Fruit fly (Drosophila melanogaster): ENCODE results near the gene CG43784.

CG43784 gene

dm6 chrX:19964215-19964614 is 6.1 kb upstream of the CG43784 start (continued):
- TF ChIP-seq CG10543 (GFP tag; optimal IDR thresholded peaks at IDR 0.05) (peak; percentile 43), ind (GFP tag; optimal IDR thresholded peaks at IDR 0.05) (peak; percentile 1), CG9727 (GFP tag; optimal IDR thresholded peaks at IDR 0.05) (peak; percentile 21), CG12659 (GFP tag; optimal IDR thresholded peaks at IDR 0.05) (peak; percentile 23), CG42726 (GFP tag; IDR thresholded peaks at IDR 0.05; ENCODE audit: partially characterized antibody) (no peak), HHEX (GFP tag; optimal IDR thresholded peaks at IDR 0.05) (peak; percentile 14), CG12744 (GFP tag; optimal IDR thresholded peaks at IDR 0.05) (no peak), CG18476 (GFP tag; optimal IDR thresholded peaks at IDR 0.05) (no peak), odd (GFP tag; optimal IDR thresholded peaks at IDR 0.05) (peak; percentile 5), CG4617 (GFP tag; optimal IDR thresholded peaks at IDR 0.05; ENCODE audit: borderline replicate concordance) (no peak), Nf-YC (tag; optimal IDR thresholded peaks at IDR 0.05) (peak; percentile 14), lab (GFP tag; optimal IDR thresholded peaks at IDR 0.05) (peak; percentile 47), gem (tag; optimal IDR thresholded peaks at IDR 0.05) (peak; percentile 70), Ptx1 (GFP tag; IDR thresholded peaks at IDR 0.05) (peak; percentile 39; the same call in 1 of the 2 replicates), slbo (GFP tag; IDR thresholded peaks at IDR 0.05) (peak; percentile 71), CG1529 (GFP tag; optimal IDR thresholded peaks at IDR 0.05) (no peak), CG3838 (GFP tag; optimal IDR thresholded peaks at IDR 0.05) (no peak), chif (GFP tag; optimal IDR thresholded peaks at IDR 0.05) (peak; percentile 7 to 25), run (tag; optimal IDR thresholded peaks at IDR 0.05) (no peak), Dref (GFP tag; IDR thresholded peaks at IDR 0.05) (no peak), Ssrp (tag; optimal IDR thresholded peaks at IDR 0.05) (peak; percentile 27), MBD-R2 (GFP tag; IDR thresholded peaks at IDR 0.05) (no peak), Fer1 (GFP tag; optimal IDR thresholded peaks at IDR 0.05) (peak; percentile 26), lilli (GFP tag; optimal IDR thresholded peaks at IDR 0.05) (peak; percentile 50), CG3281 (GFP tag; optimal IDR thresholded peaks at IDR 0.05) (peak; percentile 32), CG10462 (GFP tag; optimal IDR thresholded peaks at IDR 0.05) (no peak), CG12155 (GFP tag; optimal IDR thresholded peaks at IDR 0.05) (peak; percentile 11), hkb (optimal IDR thresholded peaks at IDR 0.05) (no peak), hkb (GFP tag; IDR thresholded peaks at IDR 0.05) (no peak), CG7786 (GFP tag; optimal IDR thresholded peaks at IDR 0.05) (peak; percentile 0), pb (GFP tag; optimal IDR thresholded peaks at IDR 0.05) (no peak), CG3163 (GFP tag; optimal IDR thresholded peaks at IDR 0.05) (no peak), Taf1 (GFP tag; IDR thresholded peaks at IDR 0.05) (no peak), Hmr (GFP tag; optimal IDR thresholded peaks at IDR 0.05) (peak; percentile 45), CG8388 (GFP tag; optimal IDR thresholded peaks at IDR 0.05) (peak; percentile 16), unpg (GFP tag; optimal IDR thresholded peaks at IDR 0.05) (peak; percentile 53), CG32767 (GFP tag; IDR thresholded peaks at IDR 0.05) (peak; percentile 22; the same call in 1 of the 2 replicates), CG8924 (tag; optimal IDR thresholded peaks at IDR 0.05) (no peak), kay (GFP tag; optimal IDR thresholded peaks at IDR 0.05) (no peak), CG9215 (GFP tag; IDR thresholded peaks at IDR 0.05) (0 out of 2 replicates have a peak, but pooled peaks have one; percentile 27), CG1602 (GFP tag; optimal IDR thresholded peaks at IDR 0.05) (peak; percentile 33), CG9932 (GFP tag; IDR thresholded peaks at IDR 0.05) (peak; percentile 39), CG11696 (GFP tag; IDR thresholded peaks at IDR 0.05) (no peak), Nf-YB (GFP tag; optimal IDR thresholded peaks at IDR 0.05) (no peak), HLH3B (GFP tag; IDR thresholded peaks at IDR 0.05) (peak; percentile 18; the same call in 1 of the 2 replicates), HmgZ (tag; optimal IDR thresholded peaks at IDR 0.05) (peak; percentile 13), CG11695 (GFP tag; IDR thresholded peaks at IDR 0.05) (peak; percentile 45; the same call in 1 of the 3 replicates), cad (GFP tag; optimal IDR thresholded peaks at IDR 0.05) (no peak), sna (GFP tag; IDR thresholded peaks at IDR 0.05; ENCODE audit: partially characterized antibody) (no peak), al (GFP tag; IDR thresholded peaks at IDR 0.05) (peak; percentile 40), ci (GFP tag; IDR thresholded peaks at IDR 0.05) (peak; percentile 31; the same call in 1 of the 3 replicates), ash1 (GFP tag; optimal IDR thresholded peaks at IDR 0.05) (no peak)
